Worm (Caenorhabditis elegans) whole organism, young adult: ENCODE data around the gene Y41D4B.1.

Experiments
- dpl-1 ChIP-seq: fragments of 150-350 bp; optimal IDR thresholded peaks from 2 replicates; lab custom pipeline; 2014; ENCODE audit warnings: missing biosample characterization, missing genetic modification reagents, missing genetic modification characterization
- pha-4 ChIP-seq: fragments of 150-350 bp; sonication (generic microtip); optimal IDR thresholded peaks from 2 replicates; lab custom pipeline; 2014; ENCODE audit warnings: missing biosample characterization, missing genetic modification reagents, missing genetic modification characterization

ce11 chrIV:1649794-1650193, 22.7 kb upstream of the Y41D4B.1 start:
- TF ChIP-seq pha-4 (tag; lab: Kevin White, UChicago) = no peak
- TF ChIP-seq dpl-1 (GFP tag; lab: Kevin White, UChicago) = no peak
